Fruit fly (Drosophila melanogaster): Measurements from ENCODE around the gene CG44259.

dm6 chr3R:17222974-17223373 lies 31.0 kb downstream of the CG44259 start, which contains the start of gene CG31262:
- TF ChIP-seq CG34367 (tag; optimal IDR thresholded peaks at IDR 0.05) (no peak), gl (tag; optimal IDR thresholded peaks at IDR 0.05) (no peak)
